Worm (Caenorhabditis elegans) whole organism, L3 larva: ENCODE results near the gene H28G03.2.

Experiments
- ceh-82 ChIP-seq: fragments of 150-350 bp; optimal IDR thresholded peaks from 2 replicates; lab custom pipeline; 2014; ENCODE audit warnings: missing biosample characterization, missing genetic modification characterization
- fkh-2 ChIP-seq: fragments of 150-350 bp; optimal IDR thresholded peaks from 2 replicates; lab custom pipeline; 2014; ENCODE audit warnings: missing biosample characterization, missing genetic modification reagents, missing genetic modification characterization
- mml-1 ChIP-seq: fragments of 150-350 bp; sonication (generic microtip); optimal IDR thresholded peaks from 3 replicates; lab custom pipeline; 2014; ENCODE audit warnings: missing biosample characterization, missing genetic modification characterization
- nhr-237 ChIP-seq: fragments of 150-350 bp; optimal IDR thresholded peaks from 2 replicates; lab custom pipeline; 2014; ENCODE audit warnings: missing biosample characterization, missing genetic modification characterization
- nhr-28 ChIP-seq: fragments of 150-350 bp; optimal IDR thresholded peaks from 2 replicates; lab custom pipeline; 2014; ENCODE audit warnings: missing biosample characterization, missing genetic modification characterization
- pha-4 ChIP-seq: fragments of 150-350 bp; optimal IDR thresholded peaks from 2 replicates; lab custom pipeline; 2014; ENCODE audit warnings: missing biosample characterization, missing genetic modification reagents, missing genetic modification characterization
- pqm-1 ChIP-seq: fragments of 150-350 bp; optimal IDR thresholded peaks from 2 replicates; lab custom pipeline; 2017; ENCODE audit warnings: missing biosample characterization, missing genetic modification characterization, inconsistent platforms
- snpc-4 ChIP-seq: fragments of 150-350 bp; optimal IDR thresholded peaks from 2 replicates; lab custom pipeline; 2014; ENCODE audit warnings: missing biosample characterization, missing genetic modification characterization
- unc-39 ChIP-seq: sonication (generic microtip); optimal IDR thresholded peaks from 4 replicates; lab custom pipeline; 2017; ENCODE audit warnings: missing biosample characterization, missing genetic modification characterization
- unc-62 ChIP-seq: fragments of 150-350 bp; sonication (generic microtip); optimal IDR thresholded peaks from 4 replicates; lab custom pipeline; 2014; ENCODE audit warnings: missing biosample characterization, missing genetic modification reagents, missing genetic modification characterization

DNA sequence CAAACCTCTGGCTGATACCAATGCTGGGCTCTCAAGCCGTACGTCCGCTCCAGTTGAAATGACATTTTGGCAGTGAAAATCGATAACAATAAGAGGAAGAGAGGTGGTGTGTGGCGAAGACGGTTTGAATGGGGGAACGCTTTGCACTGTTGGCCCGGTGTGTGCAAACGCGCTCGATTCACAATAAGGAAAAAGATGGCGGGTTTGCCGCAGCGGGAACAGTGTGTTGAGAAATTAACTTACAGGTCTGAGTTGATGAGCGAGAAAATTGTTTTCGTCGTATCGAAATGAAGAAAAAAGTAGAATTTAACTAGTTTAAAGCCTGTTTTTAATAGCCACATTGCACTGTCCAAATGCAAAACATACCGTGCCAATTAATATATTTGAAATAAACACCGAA lies 26.5 kb upstream of the H28G03.2 start, which contains the start of gene metl-9:
- TF ChIP-seq nhr-28 (tag; lab: Kevin White, UChicago) (no peak), unc-39 (tag; lab: Kevin White, UChicago) (no peak), nhr-237 (tag; lab: Kevin White, UChicago) (no peak), snpc-4 (no peak), pha-4 (no peak), unc-62 (GFP tag; lab: Kevin White, UChicago) (no peak), mml-1 (tag; lab: Kevin White, UChicago) (no peak), fkh-2 (no peak), ceh-82 (tag; lab: Kevin White, UChicago) (no peak), pqm-1 (tag; lab: Kevin White, UChicago) (no peak)
